Fruit fly (Drosophila melanogaster) whole organism, larva: Measurements from ENCODE around the gene wls.

Experiments
- noc ChIP-seq: fragments of 200-800 bp; sonication (Bioruptor generic); optimal IDR thresholded peaks from 3 replicates; lab custom pipeline; 2019; ENCODE audit warnings: missing biosample characterization, mild to moderate bottlenecking, missing genetic modification characterization, moderate library complexity

wls gene

dm6 chr3L:11169299-11170181 lies at the start of gene wls, which contains the start of gene Adck5:
Gene wls, minus strand, starts transcription at chr3L:11169625.
Gene Adck5, plus strand, starts transcription at chr3L:11169817.
- no peak for TF ChIP-seq noc (tag; lab: Kevin White, UChicago)

dm6 chr3L:11218892-11219291 lies 49.5 kb upstream of the wls start:
- TF ChIP-seq noc (tag; lab: Kevin White, UChicago): peak; percentile 36

dm6 chr3L:11217893-11218292 lies 48.5 kb upstream of the wls start:
- peak; percentile 7 for TF ChIP-seq noc (tag; lab: Kevin White, UChicago)

DNA sequence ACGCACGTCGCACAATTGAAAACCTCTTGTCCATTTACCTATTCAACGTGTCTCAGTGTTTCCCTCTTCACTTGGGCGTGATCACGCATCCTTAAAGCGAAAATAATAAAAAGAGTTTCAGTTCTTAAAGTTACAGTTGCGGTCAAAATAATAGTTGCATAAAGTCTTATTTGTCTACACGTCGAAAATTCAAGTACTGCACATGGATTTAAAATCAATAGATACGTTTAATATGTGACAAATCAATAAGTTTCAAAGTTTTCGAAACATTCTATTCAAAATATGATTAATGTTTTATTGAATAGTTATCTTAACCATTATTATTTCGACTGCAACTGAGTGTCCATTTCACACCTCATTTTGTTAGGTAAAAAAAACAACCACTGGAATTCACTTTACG lies 46.8 kb upstream of the wls start:
- TF ChIP-seq noc (tag; lab: Kevin White, UChicago): no peak

dm6 chr3L:11215244-11216121 lies 46.1 kb upstream of the wls start:
- peak; percentile 81 for TF ChIP-seq noc (tag; lab: Kevin White, UChicago)

- no peak for TF ChIP-seq noc (tag; lab: Kevin White, UChicago)
These were observed 45.2 kb upstream of the wls start, which contains the start of gene CG42671 for dm6 chr3L:11214406-11215243. Gene CG42671, plus strand, starts transcription at chr3L:11214505.

DNA sequence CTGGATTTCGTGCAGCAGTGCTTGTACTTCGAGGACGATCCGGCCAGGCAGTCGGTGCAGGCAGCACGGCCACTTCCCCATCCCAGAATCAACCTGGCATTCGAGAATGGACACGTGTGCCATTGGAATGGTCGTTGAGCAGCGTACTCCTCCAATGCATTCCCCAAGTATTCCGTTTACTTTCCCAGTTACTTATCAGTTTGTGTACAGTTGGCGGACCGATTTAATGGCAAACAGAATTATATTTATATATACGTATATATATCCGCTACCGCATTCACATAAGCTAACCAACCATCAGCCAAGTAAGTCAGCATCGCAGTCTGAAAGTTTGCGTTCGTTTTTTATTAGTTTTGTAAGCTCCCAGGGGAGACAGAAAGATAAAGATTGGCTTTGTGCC lies 44.2 kb upstream of the wls start:
- no peak for TF ChIP-seq noc (tag; lab: Kevin White, UChicago)

DNA sequence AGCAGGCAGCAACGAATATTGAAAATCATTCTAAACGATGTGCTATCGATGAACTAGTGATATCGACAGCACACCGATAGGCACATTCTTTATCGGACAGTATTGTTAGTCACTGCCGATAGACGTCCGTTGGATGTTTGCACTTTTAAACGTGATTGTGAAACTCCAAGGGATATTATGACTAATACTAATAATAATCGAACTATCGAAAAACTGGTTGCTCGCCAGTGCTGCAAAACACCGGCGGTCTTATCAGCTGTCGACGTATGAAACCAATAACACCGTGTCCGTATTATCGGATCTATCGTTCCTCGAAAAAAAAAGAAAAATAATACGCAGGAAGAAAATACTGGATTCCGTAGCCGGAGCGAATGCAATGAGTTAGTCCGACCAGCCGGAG lies 41.1 kb upstream of the wls start, which contains the start of the genes Ube3a and CG7600:
Ube3a (minus strand) TSS at position 67 of the 400 bp plus-strand sequence.
CG7600 (plus strand) TSS at position 270 of the 400 bp plus-strand sequence.
- peak; percentile 53 for TF ChIP-seq noc (tag; lab: Kevin White, UChicago)

- TF ChIP-seq noc (tag; lab: Kevin White, UChicago): peak; percentile 36
These were observed 36.3 kb upstream of the wls start, which contains the start of gene Plod for dm6 chr3L:11205608-11206336. Gene Plod, minus strand, starts transcription at chr3L:11206016.

- peak; percentile 58 for TF ChIP-seq noc (tag; lab: Kevin White, UChicago)
These were observed 35.4 kb upstream of the wls start for dm6 chr3L:11204852-11205251.

DNA sequence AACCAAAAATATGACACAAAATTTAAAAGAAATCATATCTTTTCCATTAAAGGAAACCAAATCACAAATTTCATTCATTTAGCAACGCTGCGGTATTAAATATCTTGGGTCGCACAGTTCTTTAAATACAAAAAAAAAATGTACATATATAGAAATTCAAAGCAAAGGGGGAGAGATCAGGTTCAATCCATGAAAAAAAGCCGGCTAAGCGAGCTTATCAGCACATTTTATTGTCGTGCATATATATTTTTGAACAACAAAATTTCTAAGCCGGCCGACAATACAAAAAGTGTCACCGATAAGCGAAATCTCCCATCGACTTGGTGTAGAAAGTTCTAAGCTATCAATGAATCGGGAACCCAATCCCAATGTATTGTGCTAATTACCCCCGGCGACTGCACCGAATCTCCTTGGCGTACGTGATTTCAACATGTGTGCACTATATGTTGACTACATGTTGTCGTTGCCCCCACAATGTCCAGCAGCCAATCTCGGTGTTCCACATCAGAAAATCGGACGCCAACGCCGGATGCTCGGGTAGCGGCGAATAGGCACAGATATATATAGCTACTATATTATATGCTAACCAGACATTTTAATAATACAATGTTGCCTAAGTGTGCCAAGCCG lies 34.5 kb upstream of the wls start:
- TF ChIP-seq noc (tag; lab: Kevin White, UChicago): peak; percentile 24

dm6 chr3L:11201051-11201450 lies 31.6 kb upstream of the wls start, which contains the start of gene nkt:
Gene nkt, plus strand, starts transcription at chr3L:11201351.
- TF ChIP-seq noc (tag; lab: Kevin White, UChicago): no peak

dm6 chr3L:11199320-11199719 lies 29.9 kb upstream of the wls start, which contains the start of gene CG7607:
Gene CG7607, plus strand, starts transcription at chr3L:11199620.
- TF ChIP-seq noc (tag; lab: Kevin White, UChicago): no peak

DNA sequence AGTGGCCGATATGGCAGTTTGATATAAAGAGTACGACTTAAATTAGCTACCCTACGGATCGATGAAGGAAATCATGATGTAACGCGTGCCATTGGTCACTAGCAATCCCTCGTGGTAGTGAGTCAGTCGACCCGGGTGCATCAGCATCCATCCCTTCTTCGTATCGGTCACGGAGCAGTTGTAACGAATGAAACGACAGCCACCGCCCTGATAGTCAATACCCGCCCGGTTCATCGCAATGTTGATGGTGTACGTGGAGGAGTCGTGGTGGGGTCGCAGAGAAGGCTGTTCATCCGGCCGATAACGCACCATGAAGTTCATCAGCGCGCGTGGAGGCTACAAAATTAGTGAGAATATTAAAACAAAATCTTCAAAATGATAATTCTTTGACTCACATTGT lies 28.9 kb upstream of the wls start:
- no peak for TF ChIP-seq noc (tag; lab: Kevin White, UChicago)
